Fruit fly (Drosophila melanogaster) whole organism, embryonic: ENCODE data around the gene salm.

ENCODE experiments used
- jumu ChIP-seq: fragments of 200-800 bp; sonication (Bioruptor generic); optimal IDR thresholded peaks from 3 replicates; lab custom pipeline; 2016; ENCODE audit warnings: missing biosample characterization, missing genetic modification characterization
- sob ChIP-seq: fragments of 200-800 bp; sonication (Bioruptor generic); IDR thresholded peaks from 2 replicates; pipeline ENCODE4 v1.3.6; 2022; ENCODE audit warnings: missing biosample characterization, missing genetic modification characterization

DNA sequence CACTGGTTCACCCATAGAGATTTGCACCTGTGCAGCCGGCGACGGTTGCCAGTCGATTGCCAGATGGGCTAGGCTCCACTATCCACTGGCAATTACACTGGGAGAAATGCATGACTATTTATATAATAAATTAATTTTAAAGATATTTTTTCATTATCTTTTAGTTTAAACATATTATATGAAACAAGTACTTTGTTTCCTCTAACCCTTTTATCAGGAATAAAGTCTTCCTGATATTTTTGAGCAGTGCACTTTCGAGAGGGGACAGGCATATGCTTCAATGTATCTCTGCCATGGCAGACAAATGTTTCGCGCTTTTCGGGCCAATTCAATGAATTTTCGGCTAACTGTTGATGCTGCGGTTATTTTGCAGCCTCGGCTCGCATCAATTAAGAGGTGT is 17.8 kb downstream of the salm start:
- TF ChIP-seq jumu (GFP tag; lab: Kevin White, UChicago) (no peak), sob (GFP tag; lab: Robert Waterston, UW) (no peak)
